Fruit fly (Drosophila melanogaster) Kc167 (cell line): ENCODE data around the gene CG11317.

Experiments used
- Myc ChIP-seq: fragments of >200 bp; optimal IDR thresholded peaks from 2 replicates; lab custom pipeline; 2017; ENCODE audit warnings: missing external identifiers
- Sin3A ChIP-seq: fragments of >200 bp; optimal IDR thresholded peaks from 2 replicates; lab custom pipeline; 2018; ENCODE audit warnings: missing external identifiers
- h ChIP-seq: fragments of >200 bp; optimal IDR thresholded peaks from 3 replicates; lab custom pipeline; 2018; ENCODE audit warnings: missing external identifiers
- insv ChIP-seq: fragments of >200 bp; optimal IDR thresholded peaks from 3 replicates; lab custom pipeline; 2018; ENCODE audit warnings: missing external identifiers
- psq ChIP-seq: fragments of >200 bp; optimal IDR thresholded peaks from 2 replicates; lab custom pipeline; 2017; ENCODE audit warnings: missing external identifiers

DNA sequence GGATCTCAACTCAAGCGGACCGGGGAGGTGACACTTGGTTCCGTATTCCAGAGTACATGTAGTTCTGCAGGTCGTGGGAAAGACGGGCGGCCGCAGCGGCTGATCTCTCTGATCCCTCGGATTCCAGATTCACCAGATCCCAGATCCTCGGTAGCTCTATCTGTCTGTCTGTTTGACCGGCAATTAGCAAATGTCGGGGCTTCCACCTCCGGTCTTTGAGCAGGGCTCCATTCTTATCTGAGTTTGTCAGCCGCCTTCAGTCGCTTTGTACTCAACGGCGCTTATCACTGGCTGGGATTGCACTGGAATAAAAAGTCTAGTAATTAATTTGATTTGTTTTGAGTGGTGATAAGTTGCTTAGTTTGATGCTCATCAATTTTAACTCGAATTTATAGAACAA, 30.8 kb downstream of the CG11317 start:
- TF ChIP-seq psq (no peak), h (no peak), Myc (no peak), Sin3A (lab: Kevin White, UChicago) (no peak), insv (no peak)
